Worm (Caenorhabditis elegans) whole organism, L4 larva: ENCODE measurements around the gene srh-179.

Source experiments
- D1046.2 ChIP-seq: fragments of 200-800 bp; sonication (Bioruptor generic); IDR thresholded peaks from 2 replicates; pipeline ENCODE4 v1.3.6; 2022; ENCODE audit warnings: missing genetic modification characterization, missing compliant biosample characterization
- F26F4.8 ChIP-seq: fragments of 200-800 bp; sonication (Bioruptor generic); conservative IDR thresholded peaks from 2 replicates; pipeline ENCODE4 v1.3.6; 2022; ENCODE audit warnings: missing genetic modification characterization, missing compliant biosample characterization
- F37D6.2 ChIP-seq: sonication (generic microtip); optimal IDR thresholded peaks from 2 replicates; lab custom pipeline; 2016; ENCODE audit warnings: mild to moderate bottlenecking, missing genetic modification characterization, missing compliant biosample characterization
- F49E8.2 ChIP-seq: sonication (generic microtip); optimal IDR thresholded peaks from 2 replicates; lab custom pipeline; 2016; ENCODE audit warnings: missing compliant biosample characterization, mild to moderate bottlenecking, missing genetic modification characterization, borderline replicate concordance
- R02D3.7 ChIP-seq: fragments of 150-350 bp; sonication (generic microtip); optimal IDR thresholded peaks from 3 replicates; lab custom pipeline; 2014; ENCODE audit warnings: missing biosample characterization, missing genetic modification characterization
- ZK337.2 ChIP-seq: fragments of 200-800 bp; sonication (Bioruptor generic); IDR thresholded peaks from 2 replicates; pipeline ENCODE4 v1.3.6; 2022; ENCODE audit warnings: missing genetic modification reagents, missing genetic modification characterization, missing compliant biosample characterization
- aha-1 ChIP-seq: fragments of 150-350 bp; peaks from one replicate; lab custom pipeline; 2014; ENCODE audit warnings: missing biosample characterization, missing genetic modification characterization
- arid-1 ChIP-seq: fragments of 200-800 bp; sonication (Bioruptor generic); conservative IDR thresholded peaks from 2 replicates; pipeline ENCODE4 v1.3.6; 2022; ENCODE audit warnings: missing genetic modification reagents, missing genetic modification characterization, missing compliant biosample characterization
- ceh-20 ChIP-seq: fragments of 200-800 bp; sonication (Bioruptor generic); IDR thresholded peaks from 2 replicates; pipeline ENCODE4 v1.3.6; 2022; ENCODE audit warnings: missing genetic modification reagents, missing genetic modification characterization, missing compliant biosample characterization
- ceh-28 ChIP-seq: fragments of 150-350 bp; optimal IDR thresholded peaks from 2 replicates; lab custom pipeline; 2014; ENCODE audit warnings: missing biosample characterization, missing genetic modification reagents, missing genetic modification characterization
- ceh-32 ChIP-seq: sonication (generic microtip); optimal IDR thresholded peaks from 2 replicates; lab custom pipeline; 2016; ENCODE audit warnings: mild to moderate bottlenecking, missing genetic modification characterization, missing compliant biosample characterization; ENCODE audit not compliant: poor library complexity
- ceh-82 ChIP-seq: sonication (generic microtip); optimal IDR thresholded peaks from 2 replicates; lab custom pipeline; 2017; ENCODE audit warnings: missing biosample characterization, missing genetic modification characterization
- ces-1 ChIP-seq: fragments of 150-350 bp; sonication (generic microtip); optimal IDR thresholded peaks from 4 replicates; lab custom pipeline; 2014; ENCODE audit warnings: missing biosample characterization, missing genetic modification reagents, missing genetic modification characterization
- cey-2 ChIP-seq: sonication (generic microtip); optimal IDR thresholded peaks from 3 replicates; lab custom pipeline; 2017; ENCODE audit warnings: missing genetic modification characterization, mild to moderate bottlenecking, missing compliant biosample characterization, antibody characterized with exemption, borderline replicate concordance; ENCODE audit not compliant: insufficient read depth
- daf-16 ChIP-seq, 3 experiments: sonication (generic microtip); optimal IDR thresholded peaks; 2 replicates each; lab custom pipeline; 2016 to 2017; ENCODE audit warnings: missing genetic modification characterization in 3 of 3, missing genetic modification reagents in 3 of 3, mild to moderate bottlenecking in 2 of 3, missing compliant biosample characterization in 2 of 3, missing biosample characterization in 1 of 3, moderate library complexity in 1 of 3
- dmd-6 ChIP-seq: fragments of 200-800 bp; sonication (Bioruptor generic); IDR thresholded peaks from 2 replicates; pipeline ENCODE4 v1.3.6; 2022; ENCODE audit warnings: missing genetic modification reagents, missing genetic modification characterization, missing compliant biosample characterization
- dmd-9 ChIP-seq: fragments of 200-800 bp; sonication (Bioruptor generic); IDR thresholded peaks from 2 replicates; pipeline ENCODE4 v1.3.6; 2022; ENCODE audit warnings: missing genetic modification reagents, missing genetic modification characterization, missing compliant biosample characterization
- fkh-10 ChIP-seq: fragments of 150-350 bp; optimal IDR thresholded peaks from 2 replicates; lab custom pipeline; 2014; ENCODE audit warnings: missing biosample characterization, missing genetic modification reagents, missing genetic modification characterization
- fos-1 ChIP-seq: fragments of 150-350 bp; optimal IDR thresholded peaks from 2 replicates; lab custom pipeline; 2014; ENCODE audit warnings: missing biosample characterization, missing genetic modification characterization
- gei-8 ChIP-seq: fragments of 200-800 bp; sonication (Bioruptor generic); optimal IDR thresholded peaks from 2 replicates; lab custom pipeline; 2018; ENCODE audit warnings: mild to moderate bottlenecking, missing genetic modification characterization, missing compliant biosample characterization
- jun-1 ChIP-seq: fragments of 150-350 bp; optimal IDR thresholded peaks from 2 replicates; lab custom pipeline; 2014; ENCODE audit warnings: missing biosample characterization, missing genetic modification reagents, missing genetic modification characterization
- lim-7 ChIP-seq: fragments of 200-800 bp; sonication (Bioruptor generic); IDR thresholded peaks from 2 replicates; pipeline ENCODE4 v1.3.6; 2022; ENCODE audit warnings: missing genetic modification characterization, missing compliant biosample characterization
- lin-1 ChIP-seq: fragments of 200-800 bp; sonication (Bioruptor generic); IDR thresholded peaks from 2 replicates; pipeline ENCODE4 v1.3.6; 2022; ENCODE audit warnings: missing genetic modification reagents, missing genetic modification characterization, missing compliant biosample characterization
- lin-15B ChIP-seq: fragments of 150-350 bp; sonication (generic microtip); optimal IDR thresholded peaks from 3 replicates; lab custom pipeline; 2014; ENCODE audit warnings: missing biosample characterization, missing genetic modification characterization
- lin-38 ChIP-seq: fragments of 200-800 bp; sonication (Bioruptor generic); IDR thresholded peaks from 2 replicates; pipeline ENCODE4 v1.3.6; 2022; ENCODE audit warnings: missing genetic modification reagents, missing genetic modification characterization, missing compliant biosample characterization
- lir-3 ChIP-seq: sonication (generic microtip); optimal IDR thresholded peaks from 2 replicates; lab custom pipeline; 2016; ENCODE audit warnings: mild to moderate bottlenecking, missing genetic modification characterization, missing compliant biosample characterization
- lsy-2 ChIP-seq, 2 experiments: fragments of 150-350 bp in 1 of 2; sonication (generic microtip) in 1 of 2; optimal IDR thresholded peaks; 2 replicates each; lab custom pipeline; 2014 to 2017; ENCODE audit warnings: missing biosample characterization in 2 of 2, missing genetic modification characterization in 2 of 2
- mxl-2 ChIP-seq: fragments of 200-800 bp; sonication (Bioruptor generic); conservative IDR thresholded peaks from 2 replicates; pipeline ENCODE4 v1.3.6; 2022; ENCODE audit warnings: missing genetic modification reagents, missing genetic modification characterization, missing compliant biosample characterization
- nhr-111 ChIP-seq: fragments of 200-800 bp; sonication (Bioruptor generic); optimal IDR thresholded peaks from 2 replicates; lab custom pipeline; 2018; ENCODE audit warnings: mild to moderate bottlenecking, missing genetic modification characterization, missing compliant biosample characterization
- nhr-237 ChIP-seq: sonication (generic microtip); optimal IDR thresholded peaks from 2 replicates; lab custom pipeline; 2017; ENCODE audit warnings: missing biosample characterization, missing genetic modification characterization
- nhr-25 ChIP-seq: sonication (generic microtip); optimal IDR thresholded peaks from 2 replicates; lab custom pipeline; 2017; ENCODE audit warnings: missing genetic modification characterization, mild to moderate bottlenecking, missing compliant biosample characterization, antibody characterized with exemption, moderate library complexity, borderline replicate concordance; ENCODE audit not compliant: insufficient read depth
- nhr-28 ChIP-seq: fragments of 150-350 bp; optimal IDR thresholded peaks from 2 replicates; lab custom pipeline; 2014; ENCODE audit warnings: missing biosample characterization, missing genetic modification characterization
- nhr-48 ChIP-seq: sonication (generic microtip); optimal IDR thresholded peaks from 2 replicates; lab custom pipeline; 2016; ENCODE audit warnings: mild to moderate bottlenecking, missing genetic modification characterization, missing compliant biosample characterization
- nhr-6 ChIP-seq: fragments of 150-350 bp; optimal IDR thresholded peaks from 2 replicates; lab custom pipeline; 2014; ENCODE audit warnings: missing biosample characterization, missing genetic modification characterization
- nhr-77 ChIP-seq: fragments of 150-350 bp; optimal IDR thresholded peaks from 2 replicates; lab custom pipeline; 2014; ENCODE audit warnings: missing biosample characterization, missing genetic modification characterization
- php-3 ChIP-seq: fragments of 200-800 bp; sonication (Bioruptor generic); IDR thresholded peaks from 2 replicates; pipeline ENCODE4 v1.3.6; 2022; ENCODE audit warnings: missing genetic modification reagents, missing genetic modification characterization, missing compliant biosample characterization
- pqm-1 ChIP-seq: sonication (generic microtip); optimal IDR thresholded peaks from 2 replicates; lab custom pipeline; 2017; ENCODE audit warnings: missing biosample characterization, missing genetic modification characterization
- set-16 ChIP-seq: fragments of 200-800 bp; sonication (Bioruptor generic); IDR thresholded peaks from 2 replicates; pipeline ENCODE4 v1.3.6; 2022; ENCODE audit warnings: missing genetic modification reagents, missing genetic modification characterization, missing compliant biosample characterization
- snpc-1.2 ChIP-seq: fragments of 200-800 bp; sonication (Bioruptor generic); IDR thresholded peaks from 2 replicates; pipeline ENCODE4 v1.3.6; 2022; ENCODE audit warnings: missing genetic modification reagents, missing genetic modification characterization, missing compliant biosample characterization
- snpc-4 ChIP-seq: fragments of 150-350 bp; optimal IDR thresholded peaks from 2 replicates; lab custom pipeline; 2014; ENCODE audit warnings: missing biosample characterization, missing genetic modification characterization
- spr-3 ChIP-seq: fragments of 200-800 bp; sonication (Bioruptor generic); optimal IDR thresholded peaks from 2 replicates; lab custom pipeline; 2018; ENCODE audit warnings: mild to moderate bottlenecking, missing genetic modification characterization, missing compliant biosample characterization
- tra-1 ChIP-seq: fragments of 200-800 bp; sonication (Bioruptor generic); IDR thresholded peaks from 2 replicates; pipeline ENCODE4 v1.3.6; 2022; ENCODE audit warnings: missing genetic modification reagents, missing genetic modification characterization, missing compliant biosample characterization
- unc-130 ChIP-seq: sonication (generic microtip); optimal IDR thresholded peaks from 2 replicates; lab custom pipeline; 2016; ENCODE audit warnings: missing genetic modification reagents, missing genetic modification characterization, missing compliant biosample characterization
- unc-62 ChIP-seq, 3 experiments: fragments of 150-350 bp in 1 of 3; sonication (generic microtip); optimal IDR thresholded peaks in 2 of 3; peaks in 1 of 3; 1 replicate in 1 of 3; 2 replicates in 2 of 3; lab custom pipeline; 2014 to 2017; ENCODE audit warnings: missing biosample characterization in 3 of 3, missing genetic modification characterization in 3 of 3, missing genetic modification reagents in 3 of 3, missing genotype in 1 of 3
- zip-11 ChIP-seq: fragments of 200-800 bp; sonication (Bioruptor generic); IDR thresholded peaks from 2 replicates; pipeline ENCODE4 v1.3.6; 2022; ENCODE audit warnings: missing genetic modification characterization, missing compliant biosample characterization
- ztf-11 ChIP-seq: fragments of 150-350 bp; optimal IDR thresholded peaks from 2 replicates; lab custom pipeline; 2014; ENCODE audit warnings: missing biosample characterization, missing genetic modification characterization

srh-179 gene

DNA sequence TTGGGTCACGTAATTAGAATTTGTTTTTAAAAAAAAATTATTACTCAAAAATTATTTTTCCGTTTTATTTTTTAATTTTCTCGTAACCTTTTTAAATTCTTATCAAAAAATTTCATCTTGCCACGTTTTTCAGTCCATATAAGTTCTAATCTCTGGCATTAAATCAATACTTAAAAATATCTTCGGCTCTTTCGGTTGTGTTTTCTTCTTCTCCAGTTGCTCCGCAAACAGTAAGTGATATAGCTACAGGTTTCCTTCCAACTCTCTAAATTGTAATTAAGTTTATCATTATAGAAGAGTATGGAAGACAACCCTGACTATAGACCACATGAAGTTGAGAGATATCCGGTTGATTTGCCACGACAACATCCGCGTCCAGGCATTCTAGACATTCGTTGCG lies 32.1 kb upstream of the srh-179 start, which contains the start of gene ZK228.1:
TSS of gene ZK228.1 (plus strand) at position 301 of the 400 bp plus-strand sequence.
- TF ChIP-seq lsy-2 (tag; optimal IDR thresholded peaks at IDR 0.05; lab: Kevin White, UChicago), result no peak
- no peak for TF ChIP-seq gei-8 (GFP tag; lab: Kevin White, UChicago)
- peak; percentile 38 for TF ChIP-seq aha-1 (tag; lab: Kevin White, UChicago)
- no peak for TF ChIP-seq dmd-9 (GFP tag; lab: Robert Waterston, UW)
- no peak for TF ChIP-seq mxl-2 (GFP tag; lab: Robert Waterston, UW)
- TF ChIP-seq fkh-10 (GFP tag; lab: Kevin White, UChicago), result no peak

ce11 chrV:18456574-18456973 lies 19.6 kb upstream of the srh-179 start, which contains the start of gene ZK228.10:
ZK228.10 (plus strand) TSS chrV:18456874.
- no peak for TF ChIP-seq dmd-9 (GFP tag; lab: Robert Waterston, UW)
- TF ChIP-seq nhr-6, result no peak
- no peak for TF ChIP-seq nhr-28
- no peak for TF ChIP-seq nhr-25 (tag; lab: Kevin White, UChicago)
- no peak for TF ChIP-seq aha-1 (tag; lab: Kevin White, UChicago)
- TF ChIP-seq ZK337.2, result no peak
- TF ChIP-seq snpc-4 (tag; lab: Kevin White, UChicago), result no peak
- no peak for TF ChIP-seq jun-1 (tag; lab: Kevin White, UChicago)
- TF ChIP-seq ceh-28 (tag; lab: Kevin White, UChicago), result no peak
- no peak for TF ChIP-seq lin-15B (tag; lab: Kevin White, UChicago)
- TF ChIP-seq pqm-1 (tag; lab: Kevin White, UChicago), result no peak
- no peak for TF ChIP-seq D1046.2 (GFP tag; lab: Robert Waterston, UW)
- TF ChIP-seq F26F4.8, result no peak
- no peak for TF ChIP-seq unc-62 (GFP tag; optimal IDR thresholded peaks at IDR 0.05 in 1 of 2; lab: Kevin White, UChicago)
- TF ChIP-seq unc-62 (tag; optimal IDR thresholded peaks at IDR 0.05; lab: Kevin White, UChicago), result no peak
- TF ChIP-seq dmd-6, result no peak

ce11 chrV:18461200-18461728 lies 14.9 kb upstream of the srh-179 start, which contains the start of gene ZK228.3:
ZK228.3 (minus strand) TSS chrV:18461250.
- TF ChIP-seq nhr-237 (no peak), lir-3 (no peak), snpc-1.2 (GFP tag; lab: Robert Waterston, UW) (no peak), lin-1 (GFP tag; lab: Robert Waterston, UW) (0 out of 2 replicates have a peak, but pooled peaks have one; percentile 30), unc-130 (GFP tag; lab: Kevin White, UChicago) (no peak), zip-11 (GFP tag; lab: Robert Waterston, UW) (no peak), set-16 (GFP tag; lab: Robert Waterston, UW) (no peak), spr-3 (GFP tag; lab: Kevin White, UChicago) (no peak), fos-1 (tag; lab: Kevin White, UChicago) (no peak), F37D6.2 (no peak), pqm-1 (tag; lab: Kevin White, UChicago) (peak; percentile 94), lim-7 (no peak), mxl-2 (GFP tag; lab: Robert Waterston, UW) (no peak), tra-1 (GFP tag; lab: Robert Waterston, UW) (peak; percentile 53; the same call in 1 of the 2 replicates), R02D3.7 (tag; lab: Kevin White, UChicago) (no peak), ces-1 (GFP tag; lab: Kevin White, UChicago) (no peak), lin-38 (no peak), nhr-48 (peak; percentile 23), ceh-20 (no peak), arid-1 (GFP tag; lab: Robert Waterston, UW) (no peak), cey-2 (no peak), nhr-77 (peak; percentile 76), ceh-32 (no peak), D1046.2 (GFP tag; lab: Robert Waterston, UW) (no peak), daf-16 (GFP tag; optimal IDR thresholded peaks at IDR 0.05; lab: Kevin White, UChicago) (no peak), daf-16 (tag; optimal IDR thresholded peaks at IDR 0.05; lab: Kevin White, UChicago) (peak; percentile 55), lsy-2 (tag; optimal IDR thresholded peaks at IDR 0.05; lab: Kevin White, UChicago) (no peak), F49E8.2 (no peak), php-3 (GFP tag; lab: Robert Waterston, UW) (peak; percentile 35; the same call in 1 of the 2 replicates), ztf-11 (tag; lab: Kevin White, UChicago) (no peak), nhr-111 (no peak), ceh-82 (tag; lab: Kevin White, UChicago) (no peak), nhr-28 (peak; percentile 91)
